Fruit fly (Drosophila melanogaster): ENCODE results near the gene CG45490.

- TF ChIP-seq gl (tag; optimal IDR thresholded peaks at IDR 0.05) (no peak), Pif1B (GFP tag; optimal IDR thresholded peaks at IDR 0.05) (no peak), CG10348 (GFP tag; IDR thresholded peaks at IDR 0.05) (no peak), CG14655 (GFP tag; optimal IDR thresholded peaks at IDR 0.05) (no peak)
Measured at dm6 chrX:19897991-19898473, 36.1 kb downstream of the CG45490 start.
